Fruit fly (Drosophila melanogaster) Kc167 (cell line): Measurements from ENCODE around the gene CG6873.

Source experiments
- Myc ChIP-seq: fragments of >200 bp; optimal IDR thresholded peaks from 2 replicates; lab custom pipeline; 2017; ENCODE audit warnings: missing external identifiers
- h ChIP-seq: fragments of >200 bp; optimal IDR thresholded peaks from 3 replicates; lab custom pipeline; 2018; ENCODE audit warnings: missing external identifiers
- insv ChIP-seq: fragments of >200 bp; optimal IDR thresholded peaks from 3 replicates; lab custom pipeline; 2018; ENCODE audit warnings: missing external identifiers
- ttk ChIP-seq: sonication (Bioruptor generic); optimal IDR thresholded peaks from 2 replicates; lab custom pipeline; 2017; ENCODE audit warnings: missing external identifiers

DNA sequence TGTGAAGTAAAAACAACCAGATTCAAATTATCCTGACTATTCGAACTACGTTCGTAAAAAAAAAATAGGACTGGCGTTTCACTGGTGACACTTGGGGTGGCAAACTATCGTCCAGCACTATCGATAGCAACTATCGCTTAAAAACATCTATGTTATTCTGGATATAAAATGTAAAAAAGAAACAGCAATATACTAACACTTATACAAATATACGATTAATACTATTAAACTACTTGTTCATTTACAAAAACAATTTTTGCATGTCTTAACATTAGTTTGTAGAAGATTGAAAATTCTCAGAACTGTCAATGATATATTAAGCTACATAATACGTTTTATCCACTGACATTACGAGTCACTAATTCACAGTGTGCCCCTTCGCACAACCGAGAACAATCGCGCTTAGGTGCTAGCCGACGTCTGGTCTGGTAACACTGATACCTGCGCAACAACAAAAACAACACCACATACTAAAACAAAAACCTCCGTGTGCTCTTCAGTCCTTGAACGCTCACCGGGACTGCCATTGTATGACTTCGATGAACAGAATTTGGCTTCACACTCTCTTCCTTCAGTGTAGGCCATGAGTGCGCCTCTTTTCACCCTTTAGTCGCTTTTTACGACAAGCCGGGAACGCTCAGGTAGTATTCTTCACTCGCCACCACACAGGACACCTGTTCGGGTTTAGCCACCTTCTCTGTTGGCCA is 43.9 kb upstream of the CG6873 start, which contains the start of gene CG18259:
- no peak for TF ChIP-seq Myc
- TF ChIP-seq insv (lab: Kevin White, UChicago) = no peak
- no peak for TF ChIP-seq h (lab: Kevin White, UChicago)
- no peak for TF ChIP-seq ttk
